Fruit fly (Drosophila melanogaster) whole organism, embryonic: ENCODE data around the gene Top3alpha.

Experiments
- CG11504 ChIP-seq: fragments of 200-800 bp; sonication (Bioruptor generic); optimal IDR thresholded peaks from 3 replicates; lab custom pipeline; 2019; ENCODE audit warnings: missing biosample characterization, mild to moderate bottlenecking, missing genetic modification characterization, moderate library complexity
- CG14667 ChIP-seq: fragments of 200-800 bp; sonication (Bioruptor generic); IDR thresholded peaks from 2 replicates; pipeline ENCODE4 v1.3.6; 2022; ENCODE audit warnings: missing biosample characterization, missing genetic modification characterization
- CG3281 ChIP-seq: fragments of 200-800 bp; sonication (Bioruptor generic); optimal IDR thresholded peaks from 3 replicates; lab custom pipeline; 2017; ENCODE audit warnings: missing biosample characterization, mild to moderate bottlenecking, missing genetic modification characterization
- CG4424 ChIP-seq: fragments of 200-800 bp; sonication (Bioruptor generic); optimal IDR thresholded peaks from 3 replicates; lab custom pipeline; 2016; ENCODE audit warnings: missing biosample characterization, missing genetic modification characterization
- CG7839 ChIP-seq: fragments of 200-800 bp; sonication (Bioruptor generic); optimal IDR thresholded peaks from 3 replicates; lab custom pipeline; 2018; ENCODE audit warnings: missing biosample characterization, mild to moderate bottlenecking, missing genetic modification characterization, moderate library complexity
- CG8388 ChIP-seq: fragments of 200-800 bp; sonication (Bioruptor generic); optimal IDR thresholded peaks from 2 replicates; lab custom pipeline; 2019; ENCODE audit warnings: missing biosample characterization, mild to moderate bottlenecking, missing genetic modification characterization, moderate library complexity
- Dip2 ChIP-seq: fragments of 200-800 bp; sonication (Bioruptor generic); IDR thresholded peaks from 2 replicates; pipeline ENCODE4 v1.3.6; 2022; ENCODE audit warnings: missing biosample characterization, missing genetic modification characterization
- Hr3 ChIP-seq: fragments of 200-800 bp; sonication (Bioruptor generic); optimal IDR thresholded peaks from 3 replicates; lab custom pipeline; 2016; ENCODE audit warnings: missing biosample characterization, missing genetic modification characterization
- ab ChIP-seq: fragments of 200-800 bp; sonication (Bioruptor generic); optimal IDR thresholded peaks from 2 replicates; lab custom pipeline; 2016; ENCODE audit warnings: missing biosample characterization, missing genetic modification characterization
- btn ChIP-seq: fragments of 200-800 bp; sonication (Bioruptor generic); optimal IDR thresholded peaks from 2 replicates; lab custom pipeline; 2016; ENCODE audit warnings: missing biosample characterization, missing genetic modification characterization
- dmrt11E ChIP-seq: fragments of 200-800 bp; sonication (Bioruptor generic); optimal IDR thresholded peaks from 3 replicates; lab custom pipeline; 2018; ENCODE audit warnings: missing biosample characterization, mild to moderate bottlenecking, missing genetic modification characterization, moderate library complexity
- hb ChIP-seq: fragments of 200-800 bp; sonication (Bioruptor generic); IDR thresholded peaks from 3 replicates; pipeline ENCODE4 v1.3.6; 2022; ENCODE audit warnings: missing biosample characterization, missing genetic modification characterization; ENCODE audit not compliant: partially characterized antibody
- mam ChIP-seq: fragments of 200-800 bp; sonication (Bioruptor generic); optimal IDR thresholded peaks from 3 replicates; lab custom pipeline; 2016; ENCODE audit warnings: missing biosample characterization, missing genetic modification characterization

DNA sequence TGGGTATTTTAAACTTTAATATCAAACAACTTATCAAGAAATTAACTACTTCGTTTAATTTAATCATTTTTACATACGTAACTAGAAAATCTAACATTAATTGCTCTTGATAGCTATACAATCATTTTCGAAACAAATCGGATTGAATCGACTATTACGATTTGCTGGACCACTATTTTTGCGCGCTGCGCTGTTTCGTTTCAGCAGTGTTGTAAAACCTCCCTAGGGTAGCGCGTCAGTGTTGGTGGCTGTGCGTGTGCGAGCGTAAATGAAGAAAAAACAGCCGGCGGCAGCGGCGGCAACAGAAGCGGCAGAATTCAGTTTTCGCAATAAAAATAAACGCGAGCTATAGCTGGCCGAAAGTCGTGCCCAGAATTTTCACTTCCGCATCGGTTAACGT is 35.3 kb downstream of the Top3alpha start, which contains the start of gene CG33116:
- TF ChIP-seq mam (GFP tag; lab: Kevin White, UChicago) (peak; percentile 87), CG7839 (peak; percentile 79), CG14667 (GFP tag; lab: Robert Waterston, UW) (no peak), hb (GFP tag; lab: Robert Waterston, UW) (no peak), ab (GFP tag; lab: Kevin White, UChicago) (peak; percentile 26), dmrt11E (tag; lab: Kevin White, UChicago) (peak; percentile 81), Dip2 (GFP tag; lab: Robert Waterston, UW) (no peak), CG11504 (peak; percentile 84), CG4424 (GFP tag; lab: Kevin White, UChicago) (peak; percentile 86), CG8388 (GFP tag; lab: Kevin White, UChicago) (peak; percentile 77), btn (peak; percentile 59), CG3281 (peak; percentile 74), Hr3 (GFP tag; lab: Kevin White, UChicago) (peak; percentile 82)
